Worm (Caenorhabditis elegans) whole organism, mixed stage, embryonic: ENCODE results near the gene apl-1.

Experiments used
- elt-1 ChIP-seq: sonication (generic microtip); optimal IDR thresholded peaks from 2 replicates; lab custom pipeline; 2017; ENCODE audit warnings: missing genetic modification characterization, mild to moderate bottlenecking, missing compliant biosample characterization, antibody characterized with exemption, moderate library complexity, borderline replicate concordance; ENCODE audit not compliant: insufficient read depth
- mab-5 ChIP-seq: fragments of 150-350 bp; optimal IDR thresholded peaks from 2 replicates; lab custom pipeline; 2014; ENCODE audit warnings: missing biosample characterization, missing genetic modification characterization
- nhr-76 ChIP-seq: sonication (generic microtip); optimal IDR thresholded peaks from 2 replicates; lab custom pipeline; 2017; ENCODE audit warnings: missing biosample characterization, missing genetic modification characterization
- snpc-4 ChIP-seq: fragments of 150-350 bp; optimal IDR thresholded peaks from 2 replicates; lab custom pipeline; 2014; ENCODE audit warnings: missing biosample characterization, missing genetic modification characterization
- ztf-11 ChIP-seq: fragments of 150-350 bp; optimal IDR thresholded peaks from 2 replicates; lab custom pipeline; 2014; ENCODE audit warnings: missing biosample characterization, missing genetic modification characterization

DNA sequence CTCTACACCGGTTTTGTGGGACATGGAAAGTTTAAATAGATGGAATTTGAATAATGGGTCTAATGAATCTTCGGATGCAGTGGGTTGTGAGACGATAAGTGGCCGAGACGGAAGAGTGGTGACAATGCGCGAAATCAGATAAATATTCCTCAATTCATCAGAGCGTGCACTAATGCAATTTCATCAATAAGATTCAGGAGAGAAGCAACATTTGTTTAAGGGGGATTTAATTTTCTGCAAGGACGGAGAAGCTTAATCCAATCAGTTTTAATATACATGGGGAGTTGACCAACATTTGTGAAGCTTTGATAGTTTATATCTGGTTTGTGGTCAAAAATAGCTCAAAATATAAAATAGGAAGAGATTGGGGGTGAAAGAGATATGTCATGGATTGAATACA is 12.8 kb upstream of the apl-1 start:
- TF ChIP-seq nhr-76 (tag; lab: Kevin White, UChicago) = no peak
- TF ChIP-seq elt-1 (tag; lab: Kevin White, UChicago) = no peak
- no peak for TF ChIP-seq snpc-4 (tag; lab: Kevin White, UChicago)
- no peak for TF ChIP-seq mab-5 (tag; lab: Kevin White, UChicago)
- no peak for TF ChIP-seq ztf-11 (tag; lab: Kevin White, UChicago)
